Fruit fly (Drosophila melanogaster): ENCODE measurements around the gene PyK.

The PyK gene

DNA sequence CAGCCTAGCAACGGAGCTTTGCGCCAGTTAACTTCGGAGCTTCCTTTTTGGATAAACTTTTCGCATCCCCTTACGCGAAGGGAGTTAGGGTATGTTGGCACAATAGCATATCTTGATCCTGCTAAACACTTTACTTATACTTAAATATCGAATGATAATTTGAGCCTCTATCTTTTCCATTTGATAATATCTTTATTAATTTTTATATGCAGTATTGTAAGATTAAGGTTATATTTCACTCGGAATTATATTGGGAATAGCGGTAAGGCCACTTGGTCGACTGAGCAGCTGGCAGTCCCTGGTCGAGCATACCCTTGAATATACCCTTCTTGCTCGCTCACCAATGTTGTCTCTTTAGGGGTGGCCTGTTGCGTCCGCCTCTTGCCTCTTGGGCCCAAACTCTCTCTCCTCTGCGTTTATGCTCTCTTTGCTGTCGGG, 1.5 kb downstream of the PyK start (continued):
- no peak for TF ChIP-seq dati (GFP tag; IDR thresholded peaks at IDR 0.05)
- TF ChIP-seq fu2 (GFP tag; optimal IDR thresholded peaks at IDR 0.05) = no peak
- no peak for TF ChIP-seq CG2875 (GFP tag; optimal IDR thresholded peaks at IDR 0.05)
- TF ChIP-seq Rx (GFP tag; IDR thresholded peaks at IDR 0.05) = peak; percentile 47; the same call in 1 of the 2 replicates
- peak; percentile 83 for TF ChIP-seq H2.0 (GFP tag; IDR thresholded peaks at IDR 0.05)
- TF ChIP-seq CHES-1-like (GFP tag; optimal IDR thresholded peaks at IDR 0.05) = no peak
- peak; percentile 60 for TF ChIP-seq Taf1 (GFP tag; IDR thresholded peaks at IDR 0.05)
- TF ChIP-seq kni (GFP tag; optimal IDR thresholded peaks at IDR 0.05) = no peak
- TF ChIP-seq TFAM (GFP tag; optimal IDR thresholded peaks at IDR 0.05) = no peak
- TF ChIP-seq CG6683 (GFP tag; optimal IDR thresholded peaks at IDR 0.05) = peak; percentile 39
- no peak for TF ChIP-seq pros (GFP tag; optimal IDR thresholded peaks at IDR 0.05)
- TF ChIP-seq CG16815 (GFP tag; optimal IDR thresholded peaks at IDR 0.05) = peak; percentile 47
- peak; percentile 5 for TF ChIP-seq CG18764 (GFP tag; optimal IDR thresholded peaks at IDR 0.05)
- peak; percentile 36 for TF ChIP-seq B-H2 (GFP tag; optimal IDR thresholded peaks at IDR 0.05)
- peak; percentile 79 for TF ChIP-seq CG2120 (GFP tag; optimal IDR thresholded peaks at IDR 0.05)
- peak; percentile 32 for TF ChIP-seq CG5245 (GFP tag; optimal IDR thresholded peaks at IDR 0.05)
- TF ChIP-seq CG6765 (GFP tag; optimal IDR thresholded peaks at IDR 0.05) = no peak
- peak; percentile 60 for TF ChIP-seq CG9437 (GFP tag; optimal IDR thresholded peaks at IDR 0.05)
- peak; percentile 14 for TF ChIP-seq CG2116 (GFP tag; optimal IDR thresholded peaks at IDR 0.05)
- TF ChIP-seq slou (GFP tag; optimal IDR thresholded peaks at IDR 0.05) = peak; percentile 45
- no peak for TF ChIP-seq CG8089 (GFP tag; optimal IDR thresholded peaks at IDR 0.05)
- peak; percentile 45; the same call in 1 of the 3 replicates for TF ChIP-seq CG7357 (GFP tag; IDR thresholded peaks at IDR 0.05)
- TF ChIP-seq CG15011 (GFP tag; optimal IDR thresholded peaks at IDR 0.05) = peak; percentile 57
- no peak for TF ChIP-seq tna (GFP tag; IDR thresholded peaks at IDR 0.05; ENCODE audit: partially characterized antibody)
- TF ChIP-seq Doc2 (GFP tag; IDR thresholded peaks at IDR 0.05) = no peak
- TF ChIP-seq CG12769 (tag; optimal IDR thresholded peaks at IDR 0.05) = no peak
- peak; percentile 74 for TF ChIP-seq CG17328 (GFP tag; IDR thresholded peaks at IDR 0.05)
- no peak for TF ChIP-seq CG15601 (tag; optimal IDR thresholded peaks at IDR 0.05)
- peak; percentile 95 for TF ChIP-seq sens (GFP tag)
- no peak for TF ChIP-seq Dfd (GFP tag; optimal IDR thresholded peaks at IDR 0.05)
- TF ChIP-seq Sox102F (GFP tag; optimal IDR thresholded peaks at IDR 0.05) = peak; percentile 61
- no peak for TF ChIP-seq Ets97D (GFP tag; optimal IDR thresholded peaks at IDR 0.05)
- no peak for TF ChIP-seq eve (GFP tag; optimal IDR thresholded peaks at IDR 0.05)
- peak; percentile 61 for TF ChIP-seq Adf1 (GFP tag; IDR thresholded peaks at IDR 0.05)
- peak; percentile 75; the same call in 2 of the 3 replicates for TF ChIP-seq CG11456 (GFP tag; IDR thresholded peaks at IDR 0.05)
- TF ChIP-seq CG12219 (GFP tag; optimal IDR thresholded peaks at IDR 0.05) = no peak
- TF ChIP-seq Lpt (GFP tag; optimal IDR thresholded peaks at IDR 0.05) = no peak
- TF ChIP-seq mirr (GFP tag; optimal IDR thresholded peaks at IDR 0.05) = no peak
- TF ChIP-seq CG18599 (GFP tag; optimal IDR thresholded peaks at IDR 0.05) = peak; percentile 87
- no peak for TF ChIP-seq MTF-1 (GFP tag; optimal IDR thresholded peaks at IDR 0.05; ENCODE audit: borderline replicate concordance)
- TF ChIP-seq zen2 (GFP tag; IDR thresholded peaks at IDR 0.05; ENCODE audit: partially characterized antibody) = no peak
- TF ChIP-seq CG9727 (GFP tag; optimal IDR thresholded peaks at IDR 0.05) = peak; percentile 74
- no peak for TF ChIP-seq CG3065 (GFP tag; optimal IDR thresholded peaks at IDR 0.05)
- TF ChIP-seq ash1 (GFP tag; optimal IDR thresholded peaks at IDR 0.05) = no peak
- no peak for TF ChIP-seq CG10565 (GFP tag; optimal IDR thresholded peaks at IDR 0.05)
- peak; percentile 40 for TF ChIP-seq CG12104 (GFP tag; optimal IDR thresholded peaks at IDR 0.05)
- TF ChIP-seq NK7.1 (GFP tag; optimal IDR thresholded peaks at IDR 0.05) = peak; percentile 57
- TF ChIP-seq bcd (GFP tag; optimal IDR thresholded peaks at IDR 0.05) = peak; percentile 65
- TF ChIP-seq gfzf (GFP tag; optimal IDR thresholded peaks at IDR 0.05) = no peak
- no peak for TF ChIP-seq exex (tag; optimal IDR thresholded peaks at IDR 0.05)
- peak; percentile 37 for TF ChIP-seq HmgZ (tag; optimal IDR thresholded peaks at IDR 0.05)

Data from whole organism, embryonic.